Worm (Caenorhabditis elegans) whole organism, L2 larva: Measurements from ENCODE around the gene set-12.

ENCODE experiments used
- C34F6.9 ChIP-seq: fragments of 150-350 bp; optimal IDR thresholded peaks from 2 replicates; lab custom pipeline; 2014; ENCODE audit warnings: missing biosample characterization, missing genetic modification characterization
- F13H6.1 ChIP-seq: sonication (generic microtip); optimal IDR thresholded peaks from 2 replicates; lab custom pipeline; 2016; ENCODE audit warnings: missing genetic modification characterization, missing compliant biosample characterization
- R02D3.7 ChIP-seq: fragments of 150-350 bp; optimal IDR thresholded peaks from 2 replicates; lab custom pipeline; 2014; ENCODE audit warnings: missing biosample characterization, missing genetic modification characterization
- ZK546.5 ChIP-seq: sonication (generic microtip); optimal IDR thresholded peaks from 2 replicates; lab custom pipeline; 2017; ENCODE audit warnings: missing biosample characterization, missing genetic modification characterization
- alr-1 ChIP-seq: fragments of 150-350 bp; optimal IDR thresholded peaks from 2 replicates; lab custom pipeline; 2014; ENCODE audit warnings: missing biosample characterization, missing genetic modification characterization
- aly-2 ChIP-seq: fragments of 150-350 bp; optimal IDR thresholded peaks from 2 replicates; lab custom pipeline; 2014; ENCODE audit warnings: missing biosample characterization, missing genetic modification characterization
- blmp-1 ChIP-seq: sonication (generic microtip); optimal IDR thresholded peaks from 2 replicates; lab custom pipeline; 2017; ENCODE audit warnings: missing genetic modification characterization, mild to moderate bottlenecking, missing compliant biosample characterization, antibody characterized with exemption, moderate library complexity; ENCODE audit not compliant: insufficient read depth
- ceh-82 ChIP-seq: fragments of 150-350 bp; optimal IDR thresholded peaks from 2 replicates; lab custom pipeline; 2014; ENCODE audit warnings: missing biosample characterization, missing genetic modification characterization
- crh-2 ChIP-seq: sonication (generic microtip); optimal IDR thresholded peaks from 2 replicates; lab custom pipeline; 2017; ENCODE audit warnings: missing biosample characterization, missing genetic modification characterization
- dmd-4 ChIP-seq: sonication (generic microtip); optimal IDR thresholded peaks from 2 replicates; lab custom pipeline; 2017; ENCODE audit warnings: missing biosample characterization, missing genetic modification characterization
- egl-27 ChIP-seq: sonication (generic microtip); optimal IDR thresholded peaks from 3 replicates; lab custom pipeline; 2017; ENCODE audit warnings: missing biosample characterization, missing genetic modification reagents, missing genetic modification characterization
- elt-1 ChIP-seq: fragments of 150-350 bp; optimal IDR thresholded peaks from 2 replicates; lab custom pipeline; 2014; ENCODE audit warnings: missing biosample characterization, missing genetic modification characterization
- elt-3 ChIP-seq: sonication (generic microtip); optimal IDR thresholded peaks from 2 replicates; lab custom pipeline; 2017; ENCODE audit warnings: missing biosample characterization, missing genetic modification characterization
- fos-1 ChIP-seq: fragments of 150-350 bp; optimal IDR thresholded peaks from 2 replicates; lab custom pipeline; 2014; ENCODE audit warnings: missing biosample characterization, missing genetic modification characterization
- gmeb-1 ChIP-seq: fragments of 150-350 bp; optimal IDR thresholded peaks from 2 replicates; lab custom pipeline; 2014; ENCODE audit warnings: missing biosample characterization, missing genetic modification characterization
- lin-11 ChIP-seq: fragments of 150-350 bp; sonication (generic microtip); optimal IDR thresholded peaks from 2 replicates; lab custom pipeline; 2014; ENCODE audit warnings: missing biosample characterization, missing genetic modification characterization, inconsistent platforms, mixed read lengths
- lsy-2 ChIP-seq, 2 experiments: fragments of 150-350 bp in 1 of 2; sonication (generic microtip) in 1 of 2; optimal IDR thresholded peaks; 2 replicates each; lab custom pipeline; 2014 to 2017; ENCODE audit warnings: missing biosample characterization in 2 of 2, missing genetic modification characterization in 2 of 2
- nhr-12 ChIP-seq: fragments of 150-350 bp; optimal IDR thresholded peaks from 2 replicates; lab custom pipeline; 2014; ENCODE audit warnings: missing biosample characterization, missing genetic modification characterization
- nhr-129 ChIP-seq: fragments of 150-350 bp; optimal IDR thresholded peaks from 2 replicates; lab custom pipeline; 2014; ENCODE audit warnings: missing biosample characterization, missing genetic modification characterization
- nhr-21 ChIP-seq: fragments of 150-350 bp; optimal IDR thresholded peaks from 2 replicates; lab custom pipeline; 2014; ENCODE audit warnings: missing biosample characterization, missing genetic modification characterization
- nhr-237 ChIP-seq: fragments of 150-350 bp; optimal IDR thresholded peaks from 2 replicates; lab custom pipeline; 2014; ENCODE audit warnings: missing biosample characterization, missing genetic modification characterization
- nhr-25 ChIP-seq: fragments of 150-350 bp; sonication (generic microtip); optimal IDR thresholded peaks from 3 replicates; lab custom pipeline; 2014; ENCODE audit warnings: missing biosample characterization, missing genetic modification characterization
- nhr-6 ChIP-seq: fragments of 150-350 bp; optimal IDR thresholded peaks from 2 replicates; lab custom pipeline; 2014; ENCODE audit warnings: missing biosample characterization, missing genetic modification characterization
- nhr-77 ChIP-seq: fragments of 150-350 bp; optimal IDR thresholded peaks from 2 replicates; lab custom pipeline; 2014; ENCODE audit warnings: missing biosample characterization, missing genetic modification characterization
- peb-1 ChIP-seq: fragments of 150-350 bp; optimal IDR thresholded peaks from 2 replicates; lab custom pipeline; 2014; ENCODE audit warnings: missing biosample characterization, missing genetic modification characterization
- sem-4 ChIP-seq: fragments of 150-350 bp; optimal IDR thresholded peaks from 2 replicates; lab custom pipeline; 2014; ENCODE audit warnings: missing biosample characterization, missing genetic modification reagents, missing genetic modification characterization
- sma-3 ChIP-seq: sonication (generic microtip); optimal IDR thresholded peaks from 2 replicates; lab custom pipeline; 2016; ENCODE audit warnings: missing genetic modification reagents, missing genetic modification characterization, missing compliant biosample characterization
- sma-9 ChIP-seq, 2 experiments: fragments of 150-350 bp in 1 of 2; sonication (generic microtip) in 1 of 2; optimal IDR thresholded peaks; 2 replicates each; lab custom pipeline; 2014 to 2016; ENCODE audit warnings: missing genetic modification characterization in 2 of 2, mild to moderate bottlenecking in 1 of 2, missing biosample characterization in 1 of 2, missing compliant biosample characterization in 1 of 2, missing genetic modification reagents in 1 of 2, moderate library complexity in 1 of 2
- snpc-4 ChIP-seq: fragments of 150-350 bp; optimal IDR thresholded peaks from 2 replicates; lab custom pipeline; 2014; ENCODE audit warnings: missing biosample characterization, missing genetic modification characterization
- unc-39 ChIP-seq: fragments of 150-350 bp; optimal IDR thresholded peaks from 2 replicates; lab custom pipeline; 2014; ENCODE audit warnings: missing biosample characterization, missing genetic modification characterization
- unc-55 ChIP-seq: fragments of 150-350 bp; sonication (generic microtip); optimal IDR thresholded peaks from 3 replicates; lab custom pipeline; 2014; ENCODE audit warnings: missing biosample characterization, missing genetic modification reagents, missing genetic modification characterization
- unc-62 ChIP-seq: fragments of 150-350 bp; optimal IDR thresholded peaks from 2 replicates; lab custom pipeline; 2014; ENCODE audit warnings: missing biosample characterization, missing genetic modification reagents, missing genetic modification characterization
- zag-1 ChIP-seq: fragments of 150-350 bp; optimal IDR thresholded peaks from 2 replicates; lab custom pipeline; 2014; ENCODE audit warnings: missing biosample characterization, missing genetic modification characterization
- ztf-1 ChIP-seq: fragments of 200-800 bp; sonication (Bioruptor generic); conservative IDR thresholded peaks from 2 replicates; pipeline ENCODE4 v1.3.6; 2022; ENCODE audit warnings: missing genetic modification characterization, missing compliant biosample characterization
- ztf-4 ChIP-seq: fragments of 150-350 bp; optimal IDR thresholded peaks from 2 replicates; lab custom pipeline; 2014; ENCODE audit warnings: missing biosample characterization, missing genetic modification characterization

The set-12 gene

ce11 chrX:7781827-7782226, 45.8 kb upstream of the set-12 start:
- TF ChIP-seq zag-1 (tag; lab: Kevin White, UChicago) (no peak), ceh-82 (no peak), dmd-4 (tag; lab: Kevin White, UChicago) (no peak), ztf-4 (tag; lab: Kevin White, UChicago) (no peak), nhr-25 (tag; lab: Kevin White, UChicago) (no peak), elt-1 (tag; lab: Kevin White, UChicago) (no peak), nhr-6 (no peak), nhr-237 (tag; lab: Kevin White, UChicago) (no peak), unc-39 (no peak), lin-11 (tag; lab: Kevin White, UChicago) (no peak), C34F6.9 (tag; lab: Kevin White, UChicago) (no peak)

- TF ChIP-seq crh-2 (tag; lab: Kevin White, UChicago) (no peak), nhr-77 (tag; lab: Kevin White, UChicago) (no peak), sem-4 (tag; lab: Kevin White, UChicago) (no peak), nhr-6 (no peak), C34F6.9 (tag; lab: Kevin White, UChicago) (no peak), sma-9 (GFP tag; optimal IDR thresholded peaks at IDR 0.05; lab: Kevin White, UChicago) (no peak), sma-9 (tag; optimal IDR thresholded peaks at IDR 0.05; lab: Kevin White, UChicago) (no peak), ZK546.5 (no peak), unc-55 (GFP tag; lab: Kevin White, UChicago) (no peak)
- TF ChIP-seq, all 48 proteins: peak for 0
Measured at ce11 chrX:7779527-7780033, 43.5 kb upstream of the set-12 start, which contains the start of gene ZK154.1. TSS of gene ZK154.1 (plus strand) at chrX:7779577.

ce11 chrX:7778786-7779185, 42.7 kb upstream of the set-12 start:
- TF ChIP-seq C34F6.9 (tag; lab: Kevin White, UChicago) (no peak), R02D3.7 (tag; lab: Kevin White, UChicago) (no peak), blmp-1 (tag; lab: Kevin White, UChicago) (peak; percentile 74), elt-3 (tag; lab: Kevin White, UChicago) (no peak), nhr-25 (tag; lab: Kevin White, UChicago) (peak; percentile 24), egl-27 (no peak), unc-55 (GFP tag; lab: Kevin White, UChicago) (no peak), unc-62 (GFP tag; lab: Kevin White, UChicago) (no peak), lin-11 (tag; lab: Kevin White, UChicago) (no peak), snpc-4 (tag; lab: Kevin White, UChicago) (no peak), sem-4 (tag; lab: Kevin White, UChicago) (no peak), nhr-129 (tag; lab: Kevin White, UChicago) (no peak)
- TF ChIP-seq, all 48 proteins: peak for 2

ce11 chrX:7776509-7777001, 40.5 kb upstream of the set-12 start, which contains the start of gene mec-7:
TSS of gene mec-7 (minus strand) at chrX:7776689.
- TF ChIP-seq elt-3 (tag; lab: Kevin White, UChicago) (no peak), dmd-4 (tag; lab: Kevin White, UChicago) (no peak), nhr-12 (tag; lab: Kevin White, UChicago) (no peak), peb-1 (tag; lab: Kevin White, UChicago) (no peak), aly-2 (tag; lab: Kevin White, UChicago) (no peak), nhr-77 (tag; lab: Kevin White, UChicago) (no peak), alr-1 (tag; lab: Kevin White, UChicago) (no peak), gmeb-1 (tag; lab: Kevin White, UChicago) (no peak), ztf-1 (no peak), nhr-21 (tag; lab: Kevin White, UChicago) (no peak), unc-55 (GFP tag; lab: Kevin White, UChicago) (no peak), unc-62 (GFP tag; lab: Kevin White, UChicago) (no peak), ZK546.5 (no peak)

ce11 chrX:7773714-7774318, 37.7 kb upstream of the set-12 start:
- TF ChIP-seq nhr-77 (tag; lab: Kevin White, UChicago) (no peak), sma-9 (GFP tag; optimal IDR thresholded peaks at IDR 0.05; lab: Kevin White, UChicago) (peak; percentile 81), sma-9 (tag; optimal IDR thresholded peaks at IDR 0.05; lab: Kevin White, UChicago) (no peak), lsy-2 (tag; optimal IDR thresholded peaks at IDR 0.05; lab: Kevin White, UChicago) (peak in 1 of 2 experiments; percentile 21), nhr-21 (tag; lab: Kevin White, UChicago) (peak; percentile 47), elt-1 (tag; lab: Kevin White, UChicago) (peak; percentile 88), nhr-129 (tag; lab: Kevin White, UChicago) (peak; percentile 31), C34F6.9 (tag; lab: Kevin White, UChicago) (peak; percentile 4), sma-3 (GFP tag; lab: Kevin White, UChicago) (peak; percentile 58), R02D3.7 (tag; lab: Kevin White, UChicago) (no peak), fos-1 (tag; lab: Kevin White, UChicago) (peak; percentile 20), crh-2 (tag; lab: Kevin White, UChicago) (peak; percentile 43), sem-4 (tag; lab: Kevin White, UChicago) (no peak), F13H6.1 (peak; percentile 13), egl-27 (peak; percentile 41), nhr-25 (tag; lab: Kevin White, UChicago) (peak; percentile 72), gmeb-1 (tag; lab: Kevin White, UChicago) (peak; percentile 24), aly-2 (tag; lab: Kevin White, UChicago) (no peak), blmp-1 (tag; lab: Kevin White, UChicago) (peak; percentile 65)
